Worm (Caenorhabditis elegans) whole organism, mixed stage, embryonic: ENCODE data around the gene col-44.

Experiments used
- M03D4.4 ChIP-seq: sonication (generic microtip); optimal IDR thresholded peaks from 2 replicates; lab custom pipeline; 2017; ENCODE audit warnings: mild to moderate bottlenecking, missing genetic modification characterization, missing compliant biosample characterization
- blmp-1 ChIP-seq: fragments of 150-350 bp; optimal IDR thresholded peaks from 2 replicates; lab custom pipeline; 2014; ENCODE audit warnings: missing biosample characterization, missing genetic modification characterization
- ceh-39 ChIP-seq: fragments of 150-350 bp; optimal IDR thresholded peaks from 2 replicates; lab custom pipeline; 2014; ENCODE audit warnings: missing biosample characterization, missing genetic modification characterization
- ceh-43 ChIP-seq: fragments of 200-800 bp; sonication (Bioruptor generic); optimal IDR thresholded peaks from 2 replicates; lab custom pipeline; 2018; ENCODE audit warnings: mild to moderate bottlenecking, missing genetic modification characterization, moderate library complexity, missing compliant biosample characterization
- ceh-83 ChIP-seq: fragments of 200-800 bp; sonication (Bioruptor generic); optimal IDR thresholded peaks from 2 replicates; lab custom pipeline; 2018; ENCODE audit warnings: mild to moderate bottlenecking, missing genetic modification characterization, missing compliant biosample characterization
- ces-1 ChIP-seq: fragments of 150-350 bp; optimal IDR thresholded peaks from 2 replicates; lab custom pipeline; 2014; ENCODE audit warnings: missing biosample characterization, missing genetic modification reagents, missing genetic modification characterization
- cnd-1 ChIP-seq: fragments of 200-800 bp; sonication (Bioruptor generic); optimal IDR thresholded peaks from 2 replicates; lab custom pipeline; 2018; ENCODE audit warnings: mild to moderate bottlenecking, missing genetic modification characterization, missing compliant biosample characterization
- drap-1 ChIP-seq: fragments of 200-800 bp; sonication (Bioruptor generic); optimal IDR thresholded peaks from 3 replicates; lab custom pipeline; 2018; ENCODE audit warnings: mild to moderate bottlenecking, missing genetic modification characterization, missing compliant biosample characterization
- elt-1 ChIP-seq: sonication (generic microtip); optimal IDR thresholded peaks from 2 replicates; lab custom pipeline; 2017; ENCODE audit warnings: missing genetic modification characterization, mild to moderate bottlenecking, missing compliant biosample characterization, antibody characterized with exemption, moderate library complexity, borderline replicate concordance; ENCODE audit not compliant: insufficient read depth
- elt-3 ChIP-seq: fragments of 150-350 bp; optimal IDR thresholded peaks from 2 replicates; lab custom pipeline; 2014; ENCODE audit warnings: missing biosample characterization, missing genetic modification characterization
- flh-1 ChIP-seq: fragments of 200-800 bp; sonication (Bioruptor generic); optimal IDR thresholded peaks from 2 replicates; lab custom pipeline; 2018; ENCODE audit warnings: mild to moderate bottlenecking, missing genetic modification characterization, moderate library complexity, missing compliant biosample characterization
- ham-2 ChIP-seq: fragments of 200-800 bp; sonication (Bioruptor generic); optimal IDR thresholded peaks from 2 replicates; lab custom pipeline; 2018; ENCODE audit warnings: mild to moderate bottlenecking, missing genetic modification characterization, missing compliant biosample characterization
- hlh-1 ChIP-seq: fragments of 150-350 bp; optimal IDR thresholded peaks from 2 replicates; lab custom pipeline; 2014; ENCODE audit warnings: missing biosample characterization, missing genetic modification reagents, missing genetic modification characterization
- lin-13 ChIP-seq: fragments of 150-350 bp; optimal IDR thresholded peaks from 2 replicates; lab custom pipeline; 2014; ENCODE audit warnings: missing biosample characterization, missing genetic modification characterization
- lin-32 ChIP-seq: fragments of 200-800 bp; sonication (Bioruptor generic); optimal IDR thresholded peaks from 2 replicates; lab custom pipeline; 2018; ENCODE audit warnings: mild to moderate bottlenecking, missing genetic modification characterization, missing compliant biosample characterization
- lsy-2 ChIP-seq: fragments of 150-350 bp; optimal IDR thresholded peaks from 2 replicates; lab custom pipeline; 2014; ENCODE audit warnings: missing biosample characterization, missing genetic modification characterization
- mab-5 ChIP-seq: fragments of 150-350 bp; optimal IDR thresholded peaks from 2 replicates; lab custom pipeline; 2014; ENCODE audit warnings: missing biosample characterization, missing genetic modification characterization
- mep-1 ChIP-seq: fragments of 150-350 bp; optimal IDR thresholded peaks from 2 replicates; lab custom pipeline; 2017; ENCODE audit warnings: missing biosample characterization, missing genetic modification reagents, missing genetic modification characterization, inconsistent platforms
- nhr-12 ChIP-seq: fragments of 150-350 bp; optimal IDR thresholded peaks from 2 replicates; lab custom pipeline; 2014; ENCODE audit warnings: missing biosample characterization, missing genetic modification characterization
- nhr-2 ChIP-seq: fragments of 150-350 bp; optimal IDR thresholded peaks from 2 replicates; lab custom pipeline; 2014; ENCODE audit warnings: missing biosample characterization, missing genetic modification characterization
- nhr-237 ChIP-seq: fragments of 150-350 bp; optimal IDR thresholded peaks from 2 replicates; lab custom pipeline; 2014; ENCODE audit warnings: missing biosample characterization, missing genetic modification characterization
- nhr-76 ChIP-seq: sonication (generic microtip); optimal IDR thresholded peaks from 2 replicates; lab custom pipeline; 2017; ENCODE audit warnings: missing biosample characterization, missing genetic modification characterization
- pha-4 ChIP-seq: fragments of 150-350 bp; optimal IDR thresholded peaks from 2 replicates; lab custom pipeline; 2018; ENCODE audit warnings: missing biosample characterization, missing genetic modification reagents, missing genetic modification characterization
- sem-2 ChIP-seq: fragments of 200-800 bp; sonication (Bioruptor generic); optimal IDR thresholded peaks from 2 replicates; lab custom pipeline; 2018; ENCODE audit warnings: mild to moderate bottlenecking, missing genetic modification characterization, missing compliant biosample characterization
- snpc-4 ChIP-seq: fragments of 150-350 bp; optimal IDR thresholded peaks from 2 replicates; lab custom pipeline; 2014; ENCODE audit warnings: missing biosample characterization, missing genetic modification characterization
- sptf-1 ChIP-seq: sonication (generic microtip); optimal IDR thresholded peaks from 2 replicates; lab custom pipeline; 2017; ENCODE audit warnings: mild to moderate bottlenecking, missing genetic modification characterization, moderate library complexity, missing compliant biosample characterization
- tbx-8 ChIP-seq: fragments of 200-800 bp; sonication (Bioruptor generic); optimal IDR thresholded peaks from 2 replicates; lab custom pipeline; 2018; ENCODE audit warnings: mild to moderate bottlenecking, missing genetic modification characterization, moderate library complexity, missing compliant biosample characterization
- unc-120 ChIP-seq: sonication (generic microtip); optimal IDR thresholded peaks from 2 replicates; lab custom pipeline; 2017; ENCODE audit warnings: missing genetic modification characterization, missing compliant biosample characterization; ENCODE audit not compliant: poor library complexity, severe bottlenecking
- unc-39 ChIP-seq: fragments of 150-350 bp; optimal IDR thresholded peaks from 2 replicates; lab custom pipeline; 2014; ENCODE audit warnings: missing biosample characterization, missing genetic modification characterization
- unc-62 ChIP-seq: fragments of 150-350 bp; optimal IDR thresholded peaks from 2 replicates; lab custom pipeline; 2014; ENCODE audit warnings: missing biosample characterization, missing genetic modification reagents, missing genetic modification characterization
- zip-8 ChIP-seq: fragments of 150-350 bp; optimal IDR thresholded peaks from 2 replicates; lab custom pipeline; 2014; ENCODE audit warnings: missing biosample characterization, missing genetic modification characterization
- ztf-11 ChIP-seq: fragments of 150-350 bp; optimal IDR thresholded peaks from 2 replicates; lab custom pipeline; 2014; ENCODE audit warnings: missing biosample characterization, missing genetic modification characterization

Gene col-44

ce11 chrX:13590688-13591087, 587 bp upstream of the col-44 start:
- TF ChIP-seq elt-1 (tag; lab: Kevin White, UChicago) (no peak), mab-5 (tag; lab: Kevin White, UChicago) (no peak), M03D4.4 (no peak), nhr-12 (no peak), ham-2 (no peak), sptf-1 (tag; lab: Kevin White, UChicago) (no peak), ceh-43 (no peak), ceh-83 (GFP tag; lab: Kevin White, UChicago) (no peak), unc-120 (tag; lab: Kevin White, UChicago) (no peak), unc-39 (tag; lab: Kevin White, UChicago) (no peak), zip-8 (tag; lab: Kevin White, UChicago) (no peak), nhr-237 (tag; lab: Kevin White, UChicago) (no peak), mep-1 (tag; lab: Kevin White, UChicago) (no peak), lin-13 (tag; lab: Kevin White, UChicago) (no peak), drap-1 (GFP tag; lab: Kevin White, UChicago) (no peak), snpc-4 (tag; lab: Kevin White, UChicago) (no peak), cnd-1 (no peak)
- TF ChIP-seq, all 35 proteins: peak for 0

ce11 chrX:13591953-13592352, 678 bp downstream of the col-44 start:
- TF ChIP-seq lin-32 (GFP tag; lab: Kevin White, UChicago) (no peak), ces-1 (GFP tag; lab: Kevin White, UChicago) (no peak), sem-2 (GFP tag; lab: Kevin White, UChicago) (no peak), drap-1 (GFP tag; lab: Kevin White, UChicago) (no peak), sptf-1 (tag; lab: Kevin White, UChicago) (no peak), pha-4 (tag; lab: Kevin White, UChicago) (no peak), zip-8 (tag; lab: Kevin White, UChicago) (no peak), ztf-11 (tag; lab: Kevin White, UChicago) (no peak), nhr-76 (tag; lab: Kevin White, UChicago) (no peak), ceh-83 (GFP tag; lab: Kevin White, UChicago) (no peak), lin-13 (tag; lab: Kevin White, UChicago) (no peak), nhr-2 (tag; lab: Kevin White, UChicago) (no peak), elt-3 (tag; lab: Kevin White, UChicago) (no peak), hlh-1 (tag; lab: Kevin White, UChicago) (no peak), nhr-237 (tag; lab: Kevin White, UChicago) (no peak), lsy-2 (tag; lab: Kevin White, UChicago) (no peak), elt-1 (tag; lab: Kevin White, UChicago) (no peak), flh-1 (no peak), blmp-1 (tag; lab: Kevin White, UChicago) (no peak)

- TF ChIP-seq mab-5 (tag; lab: Kevin White, UChicago) (no peak), hlh-1 (tag; lab: Kevin White, UChicago) (no peak), ceh-39 (no peak), unc-62 (no peak), lsy-2 (tag; lab: Kevin White, UChicago) (no peak), blmp-1 (tag; lab: Kevin White, UChicago) (no peak), pha-4 (tag; lab: Kevin White, UChicago) (no peak), M03D4.4 (no peak), tbx-8 (GFP tag; lab: Kevin White, UChicago) (no peak)
Measured at ce11 chrX:13592367-13592766, 1.1 kb downstream of the col-44 start, which contains the start of gene F54B11.4. Gene F54B11.4 (plus strand): TSS chrX:13592667.

ce11 chrX:13596003-13596767, 4.9 kb downstream of the col-44 start, which contains the start of gene F54B11.5:
Gene F54B11.5 (minus strand): TSS chrX:13596068.
- no peak for TF ChIP-seq unc-120 (tag; lab: Kevin White, UChicago)
- no peak for TF ChIP-seq cnd-1
- TF ChIP-seq hlh-1 (tag; lab: Kevin White, UChicago): no peak
- no peak for TF ChIP-seq zip-8 (tag; lab: Kevin White, UChicago)
- TF ChIP-seq mep-1 (tag; lab: Kevin White, UChicago): peak; percentile 33
- no peak for TF ChIP-seq sptf-1 (tag; lab: Kevin White, UChicago)
- peak; percentile 30 for TF ChIP-seq ces-1 (GFP tag; lab: Kevin White, UChicago)
- TF ChIP-seq elt-1 (tag; lab: Kevin White, UChicago): no peak
- peak; percentile 15 for TF ChIP-seq lin-13 (tag; lab: Kevin White, UChicago)
- TF ChIP-seq unc-62: peak; percentile 14
